Fruit fly (Drosophila melanogaster) whole organism, embryonic: ENCODE measurements around the gene nbs.

Source experiments
- Atf-2 ChIP-seq: fragments of 200-800 bp; sonication (Bioruptor generic); optimal IDR thresholded peaks from 2 replicates; lab custom pipeline; 2016; ENCODE audit warnings: missing biosample characterization, missing genetic modification characterization
- Bgb ChIP-seq: fragments of 200-800 bp; sonication (Bioruptor generic); IDR thresholded peaks from 2 replicates; pipeline ENCODE4 v1.3.6; 2022; ENCODE audit warnings: missing biosample characterization, missing genetic modification characterization; ENCODE audit not compliant: partially characterized antibody
- CG11560 ChIP-seq: fragments of 200-800 bp; sonication (Bioruptor generic); IDR thresholded peaks from 3 replicates; pipeline ENCODE4 v1.3.6; 2022; ENCODE audit warnings: missing biosample characterization, missing genetic modification characterization
- CG15601 ChIP-seq: fragments of 200-800 bp; sonication (Bioruptor generic); optimal IDR thresholded peaks from 3 replicates; lab custom pipeline; 2019; ENCODE audit warnings: missing biosample characterization, mild to moderate bottlenecking, missing genetic modification characterization, moderate library complexity
- CG16813 ChIP-seq: fragments of 200-800 bp; sonication (Bioruptor generic); IDR thresholded peaks from 3 replicates; pipeline ENCODE4 v1.3.6; 2022; ENCODE audit warnings: missing biosample characterization, missing genetic modification characterization; ENCODE audit not compliant: partially characterized antibody
- CG17912 ChIP-seq: fragments of 200-800 bp; sonication (Bioruptor generic); optimal IDR thresholded peaks from 2 replicates; lab custom pipeline; 2018; ENCODE audit warnings: missing biosample characterization, mild to moderate bottlenecking, missing genetic modification characterization
- CG2712 ChIP-seq: fragments of 200-800 bp; optimal IDR thresholded peaks from 3 replicates; lab custom pipeline; 2019; ENCODE audit warnings: missing biosample characterization, mild to moderate bottlenecking, missing genetic modification characterization, moderate library complexity
- CG3065 ChIP-seq: fragments of 200-800 bp; sonication (Bioruptor generic); optimal IDR thresholded peaks from 2 replicates; lab custom pipeline; 2016; ENCODE audit warnings: missing biosample characterization, missing genetic modification characterization
- CG3163 ChIP-seq: fragments of 200-800 bp; sonication (Bioruptor generic); optimal IDR thresholded peaks from 3 replicates; lab custom pipeline; 2016; ENCODE audit warnings: missing biosample characterization, missing genetic modification characterization
- CG32772 ChIP-seq: fragments of 200-800 bp; sonication (Bioruptor generic); IDR thresholded peaks from 2 replicates; pipeline ENCODE4 v1.3.6; 2022; ENCODE audit warnings: missing biosample characterization, missing genetic modification characterization
- CG3838 ChIP-seq: fragments of 200-800 bp; sonication (Bioruptor generic); optimal IDR thresholded peaks from 3 replicates; lab custom pipeline; 2016; ENCODE audit warnings: missing biosample characterization, missing genetic modification characterization
- CG3847 ChIP-seq: fragments of 200-800 bp; sonication (Bioruptor generic); IDR thresholded peaks from 2 replicates; pipeline ENCODE4 v1.3.6; 2022; ENCODE audit warnings: missing biosample characterization, missing genetic modification characterization
- CG4282 ChIP-seq: fragments of 200-800 bp; sonication (Bioruptor generic); optimal IDR thresholded peaks from 2 replicates; lab custom pipeline; 2016; ENCODE audit warnings: missing biosample characterization, missing genetic modification characterization
- CG7357 ChIP-seq: fragments of 200-800 bp; sonication (Bioruptor generic); IDR thresholded peaks from 3 replicates; pipeline ENCODE4 v1.3.6; 2022; ENCODE audit warnings: missing biosample characterization, missing genetic modification characterization
- CG7745 ChIP-seq: fragments of 200-800 bp; sonication (Bioruptor generic); optimal IDR thresholded peaks from 2 replicates; lab custom pipeline; 2018; ENCODE audit warnings: missing biosample characterization, mild to moderate bottlenecking, missing genetic modification characterization, moderate library complexity
- CG8478 ChIP-seq: fragments of >200 bp; optimal IDR thresholded peaks from 2 replicates; lab custom pipeline; 2018
- CG9876 ChIP-seq: fragments of 200-800 bp; sonication (Bioruptor generic); optimal IDR thresholded peaks from 2 replicates; lab custom pipeline; 2016; ENCODE audit warnings: missing biosample characterization, missing genetic modification characterization
- Deaf1 ChIP-seq: fragments of 200-800 bp; optimal IDR thresholded peaks from 3 replicates; lab custom pipeline; 2019; ENCODE audit warnings: missing biosample characterization, mild to moderate bottlenecking, missing genetic modification characterization, moderate library complexity
- Dek ChIP-seq: fragments of 200-800 bp; sonication (Bioruptor generic); optimal IDR thresholded peaks from 3 replicates; lab custom pipeline; 2019; ENCODE audit warnings: missing biosample characterization, mild to moderate bottlenecking, missing genetic modification characterization, moderate library complexity
- Dp ChIP-seq: fragments of 200-800 bp; sonication (Bioruptor generic); optimal IDR thresholded peaks from 2 replicates; lab custom pipeline; 2018; ENCODE audit warnings: missing biosample characterization, mild to moderate bottlenecking, missing genetic modification characterization, moderate library complexity
- H2.0 ChIP-seq: fragments of 200-800 bp; sonication (Bioruptor generic); IDR thresholded peaks from 2 replicates; pipeline ENCODE4 v1.3.6; 2022; ENCODE audit warnings: missing biosample characterization, missing genetic modification characterization
- Hand ChIP-seq: fragments of 200-800 bp; sonication (Bioruptor generic); optimal IDR thresholded peaks from 2 replicates; lab custom pipeline; 2017; ENCODE audit warnings: mild to moderate bottlenecking, missing biosample characterization, missing genetic modification reagents, missing genetic modification characterization
- Hey ChIP-seq: fragments of 200-800 bp; sonication (Bioruptor generic); optimal IDR thresholded peaks from 3 replicates; lab custom pipeline; 2018; ENCODE audit warnings: missing biosample characterization, mild to moderate bottlenecking, missing genetic modification characterization
- Lim3 ChIP-seq: fragments of 200-800 bp; sonication (Bioruptor generic); IDR thresholded peaks from 2 replicates; pipeline ENCODE4 v1.3.6; 2022; ENCODE audit warnings: missing biosample characterization, missing genetic modification characterization
- Nf-YB ChIP-seq: fragments of 200-800 bp; sonication (Bioruptor generic); optimal IDR thresholded peaks from 3 replicates; lab custom pipeline; 2019; ENCODE audit warnings: missing biosample characterization, mild to moderate bottlenecking, missing genetic modification characterization, moderate library complexity
- Tbp ChIP-seq: fragments of >200 bp; optimal IDR thresholded peaks from 2 replicates; lab custom pipeline; 2018; ENCODE audit warnings: missing biosample characterization, missing genetic modification characterization
- abd-A ChIP-seq: fragments of 200-800 bp; sonication (Bioruptor generic); optimal IDR thresholded peaks from 3 replicates; lab custom pipeline; 2019; ENCODE audit warnings: missing biosample characterization, mild to moderate bottlenecking, missing genetic modification characterization, moderate library complexity
- ap ChIP-seq: fragments of 200-800 bp; sonication (Bioruptor generic); IDR thresholded peaks from 2 replicates; pipeline ENCODE4 v1.3.6; 2022; ENCODE audit warnings: missing biosample characterization, missing genetic modification characterization
- cad ChIP-seq: fragments of >200 bp; optimal IDR thresholded peaks from 2 replicates; lab custom pipeline; 2017; ENCODE audit warnings: missing biosample characterization, missing genetic modification characterization
- dmrt11E ChIP-seq: fragments of 200-800 bp; sonication (Bioruptor generic); optimal IDR thresholded peaks from 3 replicates; lab custom pipeline; 2018; ENCODE audit warnings: missing biosample characterization, mild to moderate bottlenecking, missing genetic modification characterization, moderate library complexity
- eyg ChIP-seq: fragments of 200-800 bp; sonication (Bioruptor generic); optimal IDR thresholded peaks from 3 replicates; lab custom pipeline; 2016; ENCODE audit warnings: missing biosample characterization, missing genetic modification characterization
- fd3F ChIP-seq: fragments of 200-800 bp; sonication (Bioruptor generic); optimal IDR thresholded peaks from 2 replicates; lab custom pipeline; 2018; ENCODE audit warnings: missing biosample characterization, mild to moderate bottlenecking, missing genetic modification characterization, moderate library complexity
- fru ChIP-seq: fragments of >200 bp; optimal IDR thresholded peaks from 2 replicates; lab custom pipeline; 2017
- fu2 ChIP-seq: fragments of 200-800 bp; sonication (Bioruptor generic); optimal IDR thresholded peaks from 2 replicates; lab custom pipeline; 2016; ENCODE audit warnings: missing biosample characterization, missing genetic modification characterization
- gsb ChIP-seq: fragments of 200-800 bp; sonication (Bioruptor generic); IDR thresholded peaks from 2 replicates; pipeline ENCODE4 v1.3.6; 2022; ENCODE audit warnings: missing biosample characterization, missing genetic modification characterization
- lov ChIP-seq, 2 experiments: fragments of 200-800 bp in 1 of 2; fragments of >200 bp in 1 of 2; sonication (Bioruptor generic) in 1 of 2; IDR thresholded peaks in 1 of 2; optimal IDR thresholded peaks in 1 of 2; 2 replicates in 1 of 2; 3 replicates in 1 of 2; pipeline versions ENCODE4 v1.3.6 to Lab custom; 2017 to 2022; ENCODE audit warnings: missing biosample characterization in 1 of 2, missing genetic modification characterization in 1 of 2
- nerfin-2 ChIP-seq: fragments of 200-800 bp; sonication (Bioruptor generic); IDR thresholded peaks from 2 replicates; pipeline ENCODE4 v1.3.6; 2022; ENCODE audit warnings: missing biosample characterization, missing genetic modification characterization; ENCODE audit not compliant: partially characterized antibody
- odd ChIP-seq: fragments of 200-800 bp; sonication (Bioruptor generic); optimal IDR thresholded peaks from 2 replicates; lab custom pipeline; 2017; ENCODE audit warnings: missing biosample characterization, mild to moderate bottlenecking, missing genetic modification characterization
- p53 ChIP-seq: fragments of 200-800 bp; sonication (Bioruptor generic); optimal IDR thresholded peaks from 2 replicates; lab custom pipeline; 2016; ENCODE audit warnings: missing biosample characterization, missing genetic modification characterization
- pan ChIP-seq, 4 experiments: fragments of >200 bp in 3 of 4; fragments of 200-800 bp in 1 of 4; sonication (Bioruptor generic) in 1 of 4; optimal IDR thresholded peaks in 3 of 4; IDR thresholded peaks in 1 of 4; 2 replicates each; pipeline versions ENCODE4 v1.3.6 to Lab custom; 2017 to 2022; ENCODE audit warnings: missing biosample characterization in 2 of 4, missing genetic modification characterization in 2 of 4, mixed read lengths in 1 of 4
- pum ChIP-seq: fragments of 200-800 bp; sonication (Bioruptor generic); optimal IDR thresholded peaks from 2 replicates; lab custom pipeline; 2016; ENCODE audit warnings: missing biosample characterization, missing genetic modification characterization
- sc ChIP-seq, 3 experiments: fragments of >200 bp in 2 of 3; fragments of 200-800 bp in 1 of 3; sonication (Bioruptor generic) in 1 of 3; optimal IDR thresholded peaks; 2 replicates in 2 of 3; 3 replicates in 1 of 3; lab custom pipeline; 2017; ENCODE audit warnings: mild to moderate bottlenecking in 1 of 3, missing biosample characterization in 1 of 3, missing genetic modification characterization in 1 of 3, missing genetic modification reagents in 1 of 3
- sd ChIP-seq: fragments of 200-800 bp; sonication (Bioruptor generic); optimal IDR thresholded peaks from 3 replicates; lab custom pipeline; 2018; ENCODE audit warnings: missing biosample characterization, mild to moderate bottlenecking, missing genetic modification characterization, moderate library complexity
- so ChIP-seq: fragments of 200-800 bp; sonication (Bioruptor generic); IDR thresholded peaks from 3 replicates; pipeline ENCODE4 v1.3.6; 2022; ENCODE audit warnings: missing biosample characterization, missing genetic modification characterization
- stc ChIP-seq: fragments of 200-800 bp; sonication (Bioruptor generic); IDR thresholded peaks from 2 replicates; pipeline ENCODE4 v1.3.6; 2022; ENCODE audit warnings: missing biosample characterization, missing genetic modification characterization
- toy ChIP-seq: fragments of 200-800 bp; sonication (Bioruptor generic); IDR thresholded peaks from 2 replicates; pipeline ENCODE4 v1.3.6; 2022; ENCODE audit warnings: missing biosample characterization, missing genetic modification characterization
- twi ChIP-seq: fragments of 200-800 bp; optimal IDR thresholded peaks from 2 replicates; lab custom pipeline; 2019; ENCODE audit warnings: missing biosample characterization, mild to moderate bottlenecking, missing genetic modification characterization, moderate library complexity
- unc-4 ChIP-seq: fragments of 200-800 bp; sonication (Bioruptor generic); IDR thresholded peaks from 2 replicates; pipeline ENCODE4 v1.3.6; 2022; ENCODE audit warnings: missing biosample characterization, missing genetic modification characterization; ENCODE audit not compliant: partially characterized antibody
- wek ChIP-seq: fragments of 200-800 bp; sonication (Bioruptor generic); optimal IDR thresholded peaks from 3 replicates; lab custom pipeline; 2018; ENCODE audit warnings: missing biosample characterization, mild to moderate bottlenecking, missing genetic modification characterization, moderate library complexity
- zfh1 ChIP-seq: fragments of 200-800 bp; sonication (Bioruptor generic); IDR thresholded peaks from 3 replicates; pipeline ENCODE4 v1.3.6; 2022; ENCODE audit warnings: missing biosample characterization, missing genetic modification characterization

The nbs gene

dm6 chr3L:9723108-9723507 lies at the start of gene nbs, which contains the start of gene defl (continued):
- TF ChIP-seq fd3F: peak; percentile 49
- TF ChIP-seq nerfin-2 (GFP tag; lab: Robert Waterston, UW): no peak
- TF ChIP-seq Dp (GFP tag; lab: Kevin White, UChicago): peak; percentile 33
- TF ChIP-seq Dek: peak; percentile 31
- peak; percentile 40 for TF ChIP-seq CG3838 (GFP tag; lab: Kevin White, UChicago)
- peak; percentile 63; the same call in 1 of the 2 replicates for TF ChIP-seq unc-4 (GFP tag; lab: Robert Waterston, UW)
- no peak; the same call in 2 of the 3 replicates for TF ChIP-seq so (GFP tag; lab: Robert Waterston, UW)
- no peak for TF ChIP-seq toy (GFP tag; lab: Robert Waterston, UW)
- no peak for TF ChIP-seq eyg (GFP tag; lab: Kevin White, UChicago)
- no peak for TF ChIP-seq sc (optimal IDR thresholded peaks at IDR 0.05; lab: Kevin White, UChicago)
- peak; percentile 8 for TF ChIP-seq sc (GFP tag; optimal IDR thresholded peaks at IDR 0.05; lab: Kevin White, UChicago)
- TF ChIP-seq CG3163: peak; percentile 6
- TF ChIP-seq CG9876 (GFP tag; lab: Kevin White, UChicago): peak; percentile 55
- TF ChIP-seq Hey (tag; lab: Kevin White, UChicago): no peak
- peak; percentile 52 for TF ChIP-seq CG16813 (GFP tag; lab: Robert Waterston, UW)
- no peak for TF ChIP-seq sd (tag; lab: Kevin White, UChicago)
- no peak for TF ChIP-seq Deaf1 (tag; lab: Kevin White, UChicago)
- TF ChIP-seq zfh1 (GFP tag; lab: Robert Waterston, UW): peak; percentile 69; the same call in 2 of the 3 replicates
- peak; percentile 69 for TF ChIP-seq CG32772 (GFP tag; lab: Robert Waterston, UW)
- peak; percentile 63 for TF ChIP-seq Atf-2 (GFP tag; lab: Kevin White, UChicago)
- no peak for TF ChIP-seq wek (GFP tag; lab: Kevin White, UChicago)
- TF ChIP-seq pum (GFP tag; lab: Kevin White, UChicago): peak; percentile 61
- TF ChIP-seq cad (GFP tag; lab: Kevin White, UChicago): no peak
- peak; percentile 53 for TF ChIP-seq dmrt11E (tag; lab: Kevin White, UChicago)
- TF ChIP-seq fru (lab: Kevin White, UChicago): no peak
- no peak for TF ChIP-seq CG17912 (GFP tag; lab: Kevin White, UChicago)
- TF ChIP-seq Nf-YB: no peak
- no peak for TF ChIP-seq Hand
- TF ChIP-seq Tbp (GFP tag; lab: Kevin White, UChicago): no peak
- TF ChIP-seq odd (GFP tag; lab: Kevin White, UChicago): no peak
- no peak for TF ChIP-seq lov (optimal IDR thresholded peaks at IDR 0.05; lab: Kevin White, UChicago)
- TF ChIP-seq lov (GFP tag; IDR thresholded peaks at IDR 0.05; lab: Robert Waterston, UW): 0 out of 3 replicates have a peak, but pooled peaks have one; percentile 20
- TF ChIP-seq abd-A: no peak
- TF ChIP-seq CG7357 (GFP tag; lab: Robert Waterston, UW): 0 out of 3 replicates have a peak, but pooled peaks have one; percentile 55
- peak; percentile 48 for TF ChIP-seq twi (tag; lab: Kevin White, UChicago)
- no peak for TF ChIP-seq ap (GFP tag; lab: Robert Waterston, UW)
- TF ChIP-seq pan (optimal IDR thresholded peaks at IDR 0.05; lab: Kevin White, UChicago): no peak
- TF ChIP-seq pan (GFP tag; optimal IDR thresholded peaks at IDR 0.05 in 1 of 2, IDR thresholded peaks at IDR 0.05 in 1 of 2): peak in 1 of 2 experiments; percentile 79
- TF ChIP-seq gsb (GFP tag; lab: Robert Waterston, UW): no peak
- TF ChIP-seq CG11560 (tag; lab: Robert Waterston, UW): no peak
- no peak for TF ChIP-seq Lim3 (GFP tag; lab: Robert Waterston, UW)
- no peak for TF ChIP-seq CG8478
- TF ChIP-seq H2.0: peak; percentile 51; the same call in 1 of the 2 replicates
- peak; percentile 32 for TF ChIP-seq CG3065 (GFP tag; lab: Kevin White, UChicago)
- TF ChIP-seq fu2: peak; percentile 71
- peak; percentile 85 for TF ChIP-seq CG2712 (tag; lab: Kevin White, UChicago)
- peak; percentile 82 for TF ChIP-seq CG3847 (GFP tag; lab: Robert Waterston, UW)
- TF ChIP-seq p53 (GFP tag; lab: Kevin White, UChicago): no peak
- TF ChIP-seq CG7745 (tag; lab: Kevin White, UChicago): no peak
- TF ChIP-seq stc (GFP tag; lab: Robert Waterston, UW): peak; percentile 62; the same call in 1 of the 2 replicates
- TF ChIP-seq CG4282 (GFP tag; lab: Kevin White, UChicago): no peak
- TF ChIP-seq Bgb (GFP tag; lab: Robert Waterston, UW): peak; percentile 12; the same call in 1 of the 2 replicates
- no peak for TF ChIP-seq CG15601 (tag; lab: Kevin White, UChicago)
